Fruit fly (Drosophila melanogaster) whole organism, embryonic: ENCODE measurements around the gene CG44094.

Experiments
- Ada2b ChIP-seq: fragments of 200-800 bp; sonication (Bioruptor generic); IDR thresholded peaks from 2 replicates; pipeline ENCODE4 v1.3.6; 2022; ENCODE audit warnings: missing biosample characterization, missing genetic modification characterization
- Atf3 ChIP-seq: fragments of 200-800 bp; sonication (Bioruptor generic); optimal IDR thresholded peaks from 3 replicates; lab custom pipeline; 2016; ENCODE audit warnings: missing biosample characterization, missing genetic modification characterization
- CG10267 ChIP-seq: fragments of 200-800 bp; sonication (Bioruptor generic); optimal IDR thresholded peaks from 2 replicates; lab custom pipeline; 2018; ENCODE audit warnings: missing biosample characterization, mild to moderate bottlenecking, missing genetic modification characterization, moderate library complexity
- CG10959 ChIP-seq: fragments of 200-800 bp; sonication (Bioruptor generic); IDR thresholded peaks from 2 replicates; pipeline ENCODE4 v1.3.6; 2022; ENCODE audit warnings: missing biosample characterization, missing genetic modification characterization
- CG1233 ChIP-seq: fragments of 200-800 bp; sonication (Bioruptor generic); optimal IDR thresholded peaks from 4 replicates; lab custom pipeline; 2018; ENCODE audit warnings: missing biosample characterization, mild to moderate bottlenecking, missing genetic modification characterization
- CG14667 ChIP-seq: fragments of 200-800 bp; sonication (Bioruptor generic); IDR thresholded peaks from 2 replicates; pipeline ENCODE4 v1.3.6; 2022; ENCODE audit warnings: missing biosample characterization, missing genetic modification characterization
- CG14965 ChIP-seq: fragments of 200-800 bp; sonication (Bioruptor generic); optimal IDR thresholded peaks from 2 replicates; lab custom pipeline; 2016; ENCODE audit warnings: missing biosample characterization, missing genetic modification characterization, borderline replicate concordance
- CG17328 ChIP-seq: fragments of 200-800 bp; sonication (Bioruptor generic); IDR thresholded peaks from 2 replicates; pipeline ENCODE4 v1.3.6; 2022; ENCODE audit warnings: missing biosample characterization, missing genetic modification characterization
- CG2875 ChIP-seq: fragments of 200-800 bp; sonication (Bioruptor generic); optimal IDR thresholded peaks from 2 replicates; lab custom pipeline; 2017; ENCODE audit warnings: missing biosample characterization, mild to moderate bottlenecking, missing genetic modification characterization, missing genetic modification reagents
- CG32767 ChIP-seq: fragments of 200-800 bp; sonication (Bioruptor generic); IDR thresholded peaks from 2 replicates; pipeline ENCODE4 v1.3.6; 2022; ENCODE audit warnings: missing biosample characterization, missing genetic modification characterization
- CG3995 ChIP-seq: fragments of 200-800 bp; sonication (Bioruptor generic); optimal IDR thresholded peaks from 3 replicates; lab custom pipeline; 2016; ENCODE audit warnings: missing biosample characterization, missing genetic modification characterization
- CG6272 ChIP-seq: fragments of 200-800 bp; sonication (Bioruptor generic); IDR thresholded peaks from 2 replicates; pipeline ENCODE4 v1.3.6; 2022; ENCODE audit warnings: missing biosample characterization, missing genetic modification characterization
- CG6791 ChIP-seq: fragments of 200-800 bp; sonication (Bioruptor generic); IDR thresholded peaks from 3 replicates; pipeline ENCODE4 v1.3.6; 2022; ENCODE audit warnings: missing biosample characterization, missing genetic modification characterization; ENCODE audit not compliant: partially characterized antibody
- CG7357 ChIP-seq: fragments of 200-800 bp; sonication (Bioruptor generic); IDR thresholded peaks from 3 replicates; pipeline ENCODE4 v1.3.6; 2022; ENCODE audit warnings: missing biosample characterization, missing genetic modification characterization
- CG7372 ChIP-seq: fragments of 200-800 bp; sonication (Bioruptor generic); IDR thresholded peaks from 2 replicates; pipeline ENCODE4 v1.3.6; 2022; ENCODE audit warnings: missing biosample characterization, missing genetic modification characterization
- CG7928 ChIP-seq: fragments of 200-800 bp; sonication (Bioruptor generic); optimal IDR thresholded peaks from 2 replicates; lab custom pipeline; 2017; ENCODE audit warnings: missing biosample characterization, mild to moderate bottlenecking, missing genetic modification characterization
- CG7963 ChIP-seq: fragments of 200-800 bp; sonication (Bioruptor generic); IDR thresholded peaks from 3 replicates; pipeline ENCODE4 v1.3.6; 2022; ENCODE audit warnings: missing biosample characterization, missing genetic modification characterization; ENCODE audit not compliant: partially characterized antibody
- CG9727 ChIP-seq: fragments of 200-800 bp; sonication (Bioruptor generic); optimal IDR thresholded peaks from 3 replicates; lab custom pipeline; 2017; ENCODE audit warnings: missing biosample characterization, mild to moderate bottlenecking, missing genetic modification characterization
- D ChIP-seq, 2 experiments: fragments of 200-800 bp in 1 of 2; fragments of >200 bp in 1 of 2; sonication (Bioruptor generic) in 1 of 2; optimal IDR thresholded peaks; 2 replicates in 1 of 2; 3 replicates in 1 of 2; lab custom pipeline; 2017; ENCODE audit warnings: mild to moderate bottlenecking in 1 of 2, missing biosample characterization in 1 of 2, missing genetic modification characterization in 1 of 2, missing genetic modification reagents in 1 of 2
- Dad ChIP-seq: fragments of 200-800 bp; sonication (Bioruptor generic); optimal IDR thresholded peaks from 3 replicates; lab custom pipeline; 2016; ENCODE audit warnings: missing biosample characterization, missing genetic modification characterization
- Deaf1 ChIP-seq: fragments of 200-800 bp; optimal IDR thresholded peaks from 3 replicates; lab custom pipeline; 2019; ENCODE audit warnings: missing biosample characterization, mild to moderate bottlenecking, missing genetic modification characterization, moderate library complexity
- Dp ChIP-seq: fragments of 200-800 bp; sonication (Bioruptor generic); optimal IDR thresholded peaks from 2 replicates; lab custom pipeline; 2018; ENCODE audit warnings: missing biosample characterization, mild to moderate bottlenecking, missing genetic modification characterization, moderate library complexity
- ERR ChIP-seq: fragments of 200-800 bp; sonication (Bioruptor generic); optimal IDR thresholded peaks from 2 replicates; lab custom pipeline; 2016; ENCODE audit warnings: missing biosample characterization, missing genetic modification characterization
- GATAe ChIP-seq: fragments of 200-800 bp; sonication (Bioruptor generic); conservative IDR thresholded peaks from 2 replicates; pipeline ENCODE4 v1.3.6; 2022; ENCODE audit warnings: missing biosample characterization, missing genetic modification characterization
- Gug ChIP-seq: fragments of 200-800 bp; sonication (Bioruptor generic); IDR thresholded peaks from 4 replicates; pipeline ENCODE4 v1.3.6; 2022; ENCODE audit warnings: missing biosample characterization, missing genetic modification characterization
- HLH3B ChIP-seq: fragments of 200-800 bp; sonication (Bioruptor generic); IDR thresholded peaks from 2 replicates; pipeline ENCODE4 v1.3.6; 2022; ENCODE audit warnings: missing biosample characterization, missing genetic modification characterization
- Hr39 ChIP-seq: fragments of >200 bp; optimal IDR thresholded peaks from 2 replicates; lab custom pipeline; 2017
- Lhr ChIP-seq: fragments of 200-800 bp; sonication (Bioruptor generic); optimal IDR thresholded peaks from 3 replicates; lab custom pipeline; 2017; ENCODE audit warnings: mild to moderate bottlenecking, missing biosample characterization, missing genetic modification reagents, missing genetic modification characterization
- MTF-1 ChIP-seq: fragments of 200-800 bp; sonication (Bioruptor generic); optimal IDR thresholded peaks from 2 replicates; lab custom pipeline; 2018; ENCODE audit warnings: missing biosample characterization, mild to moderate bottlenecking, missing genetic modification characterization, borderline replicate concordance
- Myb ChIP-seq: fragments of 200-800 bp; sonication (Bioruptor generic); optimal IDR thresholded peaks from 2 replicates; lab custom pipeline; 2016; ENCODE audit warnings: missing biosample characterization, missing genetic modification characterization
- Oaz ChIP-seq: fragments of 200-800 bp; sonication (Bioruptor generic); IDR thresholded peaks from 2 replicates; pipeline ENCODE4 v1.3.6; 2022; ENCODE audit warnings: missing biosample characterization, missing genetic modification characterization
- PHDP ChIP-seq: fragments of 200-800 bp; sonication (Bioruptor generic); optimal IDR thresholded peaks from 3 replicates; lab custom pipeline; 2018; ENCODE audit warnings: missing biosample characterization, mild to moderate bottlenecking, missing genetic modification characterization, moderate library complexity
- Ssrp ChIP-seq: fragments of 200-800 bp; sonication (Bioruptor generic); optimal IDR thresholded peaks from 2 replicates; lab custom pipeline; 2018; ENCODE audit warnings: missing biosample characterization, mild to moderate bottlenecking, missing genetic modification characterization, moderate library complexity
- Vsx1 ChIP-seq: fragments of 200-800 bp; sonication (Bioruptor generic); optimal IDR thresholded peaks from 2 replicates; lab custom pipeline; 2017; ENCODE audit warnings: missing biosample characterization, mild to moderate bottlenecking, missing genetic modification characterization, missing genetic modification reagents
- YL-1 ChIP-seq: fragments of 200-800 bp; sonication (Bioruptor generic); optimal IDR thresholded peaks from 3 replicates; lab custom pipeline; 2017; ENCODE audit warnings: missing biosample characterization, mild to moderate bottlenecking, missing genetic modification characterization
- al ChIP-seq: fragments of 200-800 bp; sonication (Bioruptor generic); IDR thresholded peaks from 2 replicates; pipeline ENCODE4 v1.3.6; 2022; ENCODE audit warnings: missing biosample characterization, missing genetic modification characterization
- ap ChIP-seq: fragments of 200-800 bp; sonication (Bioruptor generic); IDR thresholded peaks from 2 replicates; pipeline ENCODE4 v1.3.6; 2022; ENCODE audit warnings: missing biosample characterization, missing genetic modification characterization
- br ChIP-seq: fragments of >200 bp; optimal IDR thresholded peaks from 2 replicates; lab custom pipeline; 2017
- fd64A ChIP-seq: fragments of 200-800 bp; sonication (Bioruptor generic); optimal IDR thresholded peaks from 3 replicates; lab custom pipeline; 2018; ENCODE audit warnings: missing biosample characterization, mild to moderate bottlenecking, missing genetic modification characterization
- gcm ChIP-seq: fragments of 200-800 bp; sonication (Bioruptor generic); optimal IDR thresholded peaks from 2 replicates; lab custom pipeline; 2019; ENCODE audit warnings: missing biosample characterization, mild to moderate bottlenecking, missing genetic modification characterization, moderate library complexity
- gem ChIP-seq: fragments of 200-800 bp; sonication (Bioruptor generic); optimal IDR thresholded peaks from 2 replicates; lab custom pipeline; 2019; ENCODE audit warnings: missing biosample characterization, mild to moderate bottlenecking, missing genetic modification characterization, moderate library complexity
- gfzf ChIP-seq: fragments of 200-800 bp; sonication (Bioruptor generic); optimal IDR thresholded peaks from 2 replicates; lab custom pipeline; 2016; ENCODE audit warnings: missing biosample characterization, mild to moderate bottlenecking, missing genetic modification characterization, moderate library complexity
- gro ChIP-seq: fragments of 200-800 bp; sonication (Bioruptor generic); optimal IDR thresholded peaks from 2 replicates; lab custom pipeline; 2016; ENCODE audit warnings: missing biosample characterization, missing genetic modification characterization
- hbn ChIP-seq: fragments of 200-800 bp; sonication (Bioruptor generic); IDR thresholded peaks from 2 replicates; pipeline ENCODE4 v1.3.6; 2022; ENCODE audit warnings: missing biosample characterization, missing genetic modification characterization; ENCODE audit not compliant: partially characterized antibody
- luna ChIP-seq: fragments of 200-800 bp; sonication (Bioruptor generic); optimal IDR thresholded peaks from 2 replicates; lab custom pipeline; 2016; ENCODE audit warnings: missing biosample characterization, missing genetic modification characterization
- otp ChIP-seq: fragments of 200-800 bp; sonication (Bioruptor generic); IDR thresholded peaks from 3 replicates; pipeline ENCODE4, ENCODE4 v1.3.6; 2022; ENCODE audit warnings: missing biosample characterization, missing genetic modification characterization
- peb ChIP-seq: fragments of 200-800 bp; sonication (Bioruptor generic); IDR thresholded peaks from 2 replicates; pipeline ENCODE4 v1.3.6; 2022; ENCODE audit warnings: missing biosample characterization, missing genetic modification characterization
- pzg ChIP-seq: fragments of 200-800 bp; sonication (Bioruptor generic); optimal IDR thresholded peaks from 3 replicates; lab custom pipeline; 2018; ENCODE audit warnings: missing biosample characterization, mild to moderate bottlenecking, missing genetic modification characterization, moderate library complexity
- slbo ChIP-seq: fragments of 200-800 bp; sonication (Bioruptor generic); IDR thresholded peaks from 2 replicates; pipeline ENCODE4 v1.3.6; 2022; ENCODE audit warnings: missing biosample characterization, missing genetic modification characterization
- slp2 ChIP-seq: fragments of 200-800 bp; sonication (Bioruptor generic); optimal IDR thresholded peaks from 2 replicates; lab custom pipeline; 2016; ENCODE audit warnings: missing biosample characterization, missing genetic modification characterization
- vvl ChIP-seq: fragments of 200-800 bp; sonication (Bioruptor generic); IDR thresholded peaks from 2 replicates; pipeline ENCODE4 v1.3.6; 2022; ENCODE audit warnings: missing biosample characterization, missing genetic modification characterization
- z ChIP-seq: fragments of 200-800 bp; sonication (Bioruptor generic); IDR thresholded peaks from 3 replicates; pipeline ENCODE4 v1.3.6; 2022; ENCODE audit warnings: missing biosample characterization, missing genetic modification characterization

CG44094 gene

DNA sequence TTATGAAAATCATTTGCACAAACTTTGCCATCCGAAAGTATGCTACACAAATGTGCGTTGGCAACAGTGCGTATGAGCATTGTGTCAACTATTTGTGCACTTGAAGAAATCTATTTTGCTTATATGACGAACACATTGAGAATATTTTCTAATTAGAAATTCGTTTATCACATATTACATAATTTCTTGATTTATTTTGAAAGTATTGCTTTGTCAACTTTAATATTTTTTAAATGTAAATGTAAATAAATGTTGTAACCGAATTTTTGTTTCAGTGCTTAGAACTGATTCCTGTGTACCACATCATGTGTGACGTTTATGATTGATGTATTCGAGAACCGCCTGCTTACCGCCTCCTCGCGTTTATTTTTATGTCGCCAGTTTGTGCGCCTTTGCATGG lies 34.4 kb downstream of the CG44094 start (continued):
- no peak for TF ChIP-seq CG7928 (GFP tag; lab: Kevin White, UChicago)
- no peak for TF ChIP-seq PHDP (tag; lab: Kevin White, UChicago)
- TF ChIP-seq Atf3 = no peak
- no peak for TF ChIP-seq CG7357 (GFP tag; lab: Robert Waterston, UW)
- TF ChIP-seq CG3995 (GFP tag; lab: Kevin White, UChicago) = no peak
- no peak for TF ChIP-seq Gug (GFP tag; lab: Robert Waterston, UW)
- no peak for TF ChIP-seq CG14667
- no peak for TF ChIP-seq CG32767 (GFP tag; lab: Robert Waterston, UW)
- no peak for TF ChIP-seq slbo (GFP tag; lab: Robert Waterston, UW)
- TF ChIP-seq CG7372 = peak; percentile 79
- TF ChIP-seq Ssrp (tag; lab: Kevin White, UChicago) = no peak
- TF ChIP-seq gcm = no peak
- TF ChIP-seq Ada2b (GFP tag; lab: Robert Waterston, UW) = peak; percentile 52
- TF ChIP-seq CG17328 (GFP tag; lab: Robert Waterston, UW) = peak; percentile 26; the same call in 1 of the 2 replicates
- TF ChIP-seq CG2875 (GFP tag; lab: Kevin White, UChicago) = no peak
- no peak for TF ChIP-seq CG10267
- TF ChIP-seq CG9727 (GFP tag; lab: Kevin White, UChicago) = peak; percentile 9
- no peak for TF ChIP-seq ERR (GFP tag; lab: Kevin White, UChicago)
- no peak for TF ChIP-seq Oaz
- TF ChIP-seq pzg (GFP tag; lab: Kevin White, UChicago) = no peak
- TF ChIP-seq CG1233 (GFP tag; lab: Kevin White, UChicago) = no peak
- no peak for TF ChIP-seq Myb
- TF ChIP-seq GATAe (GFP tag; lab: Robert Waterston, UW) = no peak
- no peak for TF ChIP-seq luna (GFP tag; lab: Kevin White, UChicago)
- TF ChIP-seq CG14965 (GFP tag; lab: Kevin White, UChicago) = no peak
- no peak for TF ChIP-seq CG6272
- TF ChIP-seq Vsx1 = no peak
- TF ChIP-seq vvl (GFP tag; lab: Robert Waterston, UW) = no peak
- no peak for TF ChIP-seq CG6791
- peak; percentile 21; the same call in 1 of the 2 replicates for TF ChIP-seq HLH3B
- TF ChIP-seq slp2 (GFP tag; lab: Kevin White, UChicago) = no peak
- no peak for TF ChIP-seq z (GFP tag; lab: Robert Waterston, UW)
- no peak for TF ChIP-seq otp (GFP tag; lab: Robert Waterston, UW)
- no peak for TF ChIP-seq CG10959 (GFP tag; lab: Robert Waterston, UW)
- no peak for TF ChIP-seq gfzf (GFP tag; lab: Kevin White, UChicago)
- TF ChIP-seq Lhr = no peak
- TF ChIP-seq fd64A (GFP tag; lab: Kevin White, UChicago) = no peak
- TF ChIP-seq Deaf1 (tag; lab: Kevin White, UChicago) = no peak
- no peak for TF ChIP-seq br (lab: Kevin White, UChicago)
- peak; percentile 17 for TF ChIP-seq gro
- no peak for TF ChIP-seq D (optimal IDR thresholded peaks at IDR 0.05; lab: Kevin White, UChicago)
- no peak for TF ChIP-seq D (GFP tag; optimal IDR thresholded peaks at IDR 0.05; lab: Kevin White, UChicago)
- TF ChIP-seq hbn (GFP tag; lab: Robert Waterston, UW) = no peak
- TF ChIP-seq ap (GFP tag; lab: Robert Waterston, UW) = no peak
- no peak for TF ChIP-seq Dad (GFP tag; lab: Kevin White, UChicago)
- no peak for TF ChIP-seq al
- no peak for TF ChIP-seq Dp (GFP tag; lab: Kevin White, UChicago)
- TF ChIP-seq YL-1 (GFP tag; lab: Kevin White, UChicago) = no peak
- no peak for TF ChIP-seq CG7963 (GFP tag; lab: Robert Waterston, UW)
- no peak for TF ChIP-seq Hr39 (lab: Kevin White, UChicago)
- no peak for TF ChIP-seq MTF-1 (GFP tag; lab: Kevin White, UChicago)
- TF ChIP-seq gem (tag; lab: Kevin White, UChicago) = no peak
- no peak for TF ChIP-seq peb (GFP tag; lab: Robert Waterston, UW)
